Fruit fly (Drosophila melanogaster) whole organism, embryonic: ENCODE results near the gene CG6178.

ENCODE experiments used
- ATbp ChIP-seq: fragments of 200-800 bp; sonication (Bioruptor generic); optimal IDR thresholded peaks from 2 replicates; lab custom pipeline; 2017; ENCODE audit warnings: missing biosample characterization, mild to moderate bottlenecking, missing genetic modification characterization, missing genetic modification reagents
- Antp ChIP-seq: fragments of 200-800 bp; sonication (Bioruptor generic); optimal IDR thresholded peaks from 3 replicates; lab custom pipeline; 2016; ENCODE audit warnings: missing biosample characterization, missing genetic modification characterization
- Blimp-1 ChIP-seq: fragments of 200-800 bp; sonication (Bioruptor generic); optimal IDR thresholded peaks from 3 replicates; lab custom pipeline; 2018; ENCODE audit warnings: missing biosample characterization, missing genetic modification characterization, mild to moderate bottlenecking, moderate library complexity, missing genetic modification reagents
- C15 ChIP-seq: fragments of 200-800 bp; sonication (Bioruptor generic); IDR thresholded peaks from 3 replicates; pipeline ENCODE4 v1.3.6; 2022; ENCODE audit warnings: missing biosample characterization, missing genetic modification characterization
- CG10462 ChIP-seq: fragments of 200-800 bp; sonication (Bioruptor generic); optimal IDR thresholded peaks from 2 replicates; lab custom pipeline; 2016; ENCODE audit warnings: missing biosample characterization, missing genetic modification characterization
- CG10565 ChIP-seq: fragments of 200-800 bp; sonication (Bioruptor generic); optimal IDR thresholded peaks from 3 replicates; lab custom pipeline; 2016; ENCODE audit warnings: missing biosample characterization, mild to moderate bottlenecking, missing genetic modification characterization
- CG12236 ChIP-seq: fragments of 200-800 bp; sonication (Bioruptor generic); optimal IDR thresholded peaks from 2 replicates; lab custom pipeline; 2016; ENCODE audit warnings: missing biosample characterization, missing genetic modification characterization
- CG14710 ChIP-seq: fragments of 200-800 bp; sonication (Bioruptor generic); optimal IDR thresholded peaks from 3 replicates; lab custom pipeline; 2019; ENCODE audit warnings: missing biosample characterization, mild to moderate bottlenecking, missing genetic modification characterization, moderate library complexity
- CG1603 ChIP-seq: fragments of 200-800 bp; sonication (Bioruptor generic); optimal IDR thresholded peaks from 2 replicates; lab custom pipeline; 2019; ENCODE audit warnings: missing biosample characterization, mild to moderate bottlenecking, missing genetic modification characterization, moderate library complexity
- CG6272 ChIP-seq: fragments of 200-800 bp; sonication (Bioruptor generic); IDR thresholded peaks from 2 replicates; pipeline ENCODE4 v1.3.6; 2022; ENCODE audit warnings: missing biosample characterization, missing genetic modification characterization
- CG6765 ChIP-seq: fragments of 200-800 bp; sonication (Bioruptor generic); optimal IDR thresholded peaks from 3 replicates; lab custom pipeline; 2017; ENCODE audit warnings: missing biosample characterization, mild to moderate bottlenecking, missing genetic modification characterization
- CG8290 ChIP-seq, 3 experiments: fragments of 200-800 bp; sonication (Bioruptor generic); optimal IDR thresholded peaks; 2 replicates each; lab custom pipeline; 2016 to 2019; ENCODE audit warnings: missing biosample characterization in 3 of 3, missing genetic modification characterization in 3 of 3, mild to moderate bottlenecking in 2 of 3, moderate library complexity in 1 of 3
- CG8388 ChIP-seq: fragments of 200-800 bp; sonication (Bioruptor generic); optimal IDR thresholded peaks from 2 replicates; lab custom pipeline; 2019; ENCODE audit warnings: missing biosample characterization, mild to moderate bottlenecking, missing genetic modification characterization, moderate library complexity
- CG9215 ChIP-seq: fragments of 200-800 bp; sonication (Bioruptor generic); IDR thresholded peaks from 2 replicates; pipeline ENCODE4 v1.3.6; 2022; ENCODE audit warnings: missing biosample characterization, missing genetic modification characterization
- CHES-1-like ChIP-seq: fragments of 200-800 bp; sonication (Bioruptor generic); optimal IDR thresholded peaks from 2 replicates; lab custom pipeline; 2016; ENCODE audit warnings: missing biosample characterization, missing genetic modification characterization
- Chrac-16 ChIP-seq: fragments of 200-800 bp; sonication (Bioruptor generic); optimal IDR thresholded peaks from 3 replicates; lab custom pipeline; 2016; ENCODE audit warnings: missing biosample characterization, missing genetic modification characterization
- CrebB ChIP-seq: fragments of 200-800 bp; sonication (Bioruptor generic); optimal IDR thresholded peaks from 3 replicates; lab custom pipeline; 2018; ENCODE audit warnings: missing biosample characterization, mild to moderate bottlenecking, missing genetic modification characterization
- D19A ChIP-seq: fragments of 200-800 bp; optimal IDR thresholded peaks from 3 replicates; lab custom pipeline; 2019; ENCODE audit warnings: missing biosample characterization, mild to moderate bottlenecking, missing genetic modification characterization, moderate library complexity
- Dbx ChIP-seq: fragments of 200-800 bp; sonication (Bioruptor generic); IDR thresholded peaks from 3 replicates; pipeline ENCODE4 v1.3.6; 2022; ENCODE audit warnings: missing biosample characterization, missing genetic modification characterization
- Dll ChIP-seq: fragments of 200-800 bp; sonication (Bioruptor generic); IDR thresholded peaks from 4 replicates; pipeline ENCODE4 v1.3.6; 2022; ENCODE audit warnings: missing biosample characterization, missing genetic modification characterization; ENCODE audit not compliant: partially characterized antibody
- HHEX ChIP-seq: fragments of 200-800 bp; sonication (Bioruptor generic); optimal IDR thresholded peaks from 3 replicates; lab custom pipeline; 2017; ENCODE audit warnings: missing biosample characterization, mild to moderate bottlenecking, missing genetic modification characterization, missing genetic modification reagents
- HmgZ ChIP-seq: fragments of 200-800 bp; sonication (Bioruptor generic); optimal IDR thresholded peaks from 2 replicates; lab custom pipeline; 2018; ENCODE audit warnings: missing biosample characterization, mild to moderate bottlenecking, missing genetic modification characterization
- Hr78 ChIP-seq, 2 experiments: fragments of 200-800 bp in 1 of 2; fragments of >200 bp in 1 of 2; sonication (Bioruptor generic) in 1 of 2; optimal IDR thresholded peaks; 2 replicates each; lab custom pipeline; 2017 to 2019; ENCODE audit warnings: missing biosample characterization in 2 of 2, missing genetic modification characterization in 2 of 2, mild to moderate bottlenecking in 1 of 2, moderate library complexity in 1 of 2
- Kr ChIP-seq: fragments of 200-800 bp; sonication (Bioruptor generic); optimal IDR thresholded peaks from 2 replicates; lab custom pipeline; 2017; ENCODE audit warnings: missing biosample characterization, mild to moderate bottlenecking, missing genetic modification characterization
- MESR4 ChIP-seq: fragments of 200-800 bp; sonication (Bioruptor generic); optimal IDR thresholded peaks from 2 replicates; lab custom pipeline; 2018; ENCODE audit warnings: missing biosample characterization, mild to moderate bottlenecking, missing genetic modification characterization, moderate library complexity
- MTF-1 ChIP-seq: fragments of 200-800 bp; sonication (Bioruptor generic); optimal IDR thresholded peaks from 2 replicates; lab custom pipeline; 2018; ENCODE audit warnings: missing biosample characterization, mild to moderate bottlenecking, missing genetic modification characterization, borderline replicate concordance
- Myb ChIP-seq: fragments of 200-800 bp; sonication (Bioruptor generic); optimal IDR thresholded peaks from 2 replicates; lab custom pipeline; 2016; ENCODE audit warnings: missing biosample characterization, missing genetic modification characterization
- NC2β ChIP-seq: fragments of 200-800 bp; sonication (Bioruptor generic); optimal IDR thresholded peaks from 2 replicates; lab custom pipeline; 2016; ENCODE audit warnings: missing biosample characterization, missing genetic modification characterization
- NFAT ChIP-seq: fragments of 200-800 bp; sonication (Bioruptor generic); IDR thresholded peaks from 2 replicates; pipeline ENCODE4 v1.3.6; 2022; ENCODE audit warnings: missing biosample characterization, missing genetic modification characterization
- Nf-YB ChIP-seq: fragments of 200-800 bp; sonication (Bioruptor generic); optimal IDR thresholded peaks from 3 replicates; lab custom pipeline; 2019; ENCODE audit warnings: missing biosample characterization, mild to moderate bottlenecking, missing genetic modification characterization, moderate library complexity
- Sry-δ ChIP-seq: fragments of 200-800 bp; sonication (Bioruptor generic); optimal IDR thresholded peaks from 2 replicates; lab custom pipeline; 2016; ENCODE audit warnings: missing biosample characterization, missing genetic modification characterization
- ash1 ChIP-seq: fragments of 200-800 bp; sonication (Bioruptor generic); optimal IDR thresholded peaks from 2 replicates; lab custom pipeline; 2018; ENCODE audit warnings: missing biosample characterization, mild to moderate bottlenecking, missing genetic modification characterization
- cad ChIP-seq: fragments of >200 bp; optimal IDR thresholded peaks from 2 replicates; lab custom pipeline; 2017; ENCODE audit warnings: missing biosample characterization, missing genetic modification characterization
- crp ChIP-seq, 2 experiments: fragments of 200-800 bp; sonication (Bioruptor generic); optimal IDR thresholded peaks; 2 replicates in 1 of 2; 3 replicates in 1 of 2; lab custom pipeline; 2017; ENCODE audit warnings: missing biosample characterization in 2 of 2, missing genetic modification characterization in 2 of 2, mild to moderate bottlenecking in 1 of 2, moderate library complexity in 1 of 2
- cwo ChIP-seq: fragments of 200-800 bp; sonication (Bioruptor generic); optimal IDR thresholded peaks from 3 replicates; lab custom pipeline; 2017; ENCODE audit warnings: missing biosample characterization, missing genetic modification characterization, mild to moderate bottlenecking, moderate library complexity, missing genetic modification reagents
- danr ChIP-seq: fragments of 200-800 bp; sonication (Bioruptor generic); IDR thresholded peaks from 2 replicates; pipeline ENCODE4 v1.3.6; 2022; ENCODE audit warnings: missing biosample characterization, missing genetic modification characterization
- dmrt11E ChIP-seq: fragments of 200-800 bp; sonication (Bioruptor generic); optimal IDR thresholded peaks from 3 replicates; lab custom pipeline; 2018; ENCODE audit warnings: missing biosample characterization, mild to moderate bottlenecking, missing genetic modification characterization, moderate library complexity
- fu2 ChIP-seq: fragments of 200-800 bp; sonication (Bioruptor generic); optimal IDR thresholded peaks from 2 replicates; lab custom pipeline; 2016; ENCODE audit warnings: missing biosample characterization, missing genetic modification characterization
- gcm ChIP-seq: fragments of 200-800 bp; sonication (Bioruptor generic); optimal IDR thresholded peaks from 2 replicates; lab custom pipeline; 2019; ENCODE audit warnings: missing biosample characterization, mild to moderate bottlenecking, missing genetic modification characterization, moderate library complexity
- hb ChIP-seq: fragments of 200-800 bp; sonication (Bioruptor generic); IDR thresholded peaks from 3 replicates; pipeline ENCODE4 v1.3.6; 2022; ENCODE audit warnings: missing biosample characterization, missing genetic modification characterization; ENCODE audit not compliant: partially characterized antibody
- inv ChIP-seq: fragments of 200-800 bp; sonication (Bioruptor generic); IDR thresholded peaks from 2 replicates; pipeline ENCODE4 v1.3.6; 2022; ENCODE audit warnings: missing biosample characterization, missing genetic modification characterization; ENCODE audit not compliant: partially characterized antibody
- kni ChIP-seq: fragments of 200-800 bp; sonication (Bioruptor generic); optimal IDR thresholded peaks from 3 replicates; lab custom pipeline; 2017; ENCODE audit warnings: mild to moderate bottlenecking, missing biosample characterization, missing genetic modification reagents, missing genetic modification characterization
- lmd ChIP-seq: fragments of 200-800 bp; sonication (Bioruptor generic); IDR thresholded peaks from 2 replicates; pipeline ENCODE4 v1.3.6; 2022; ENCODE audit warnings: missing biosample characterization, missing genetic modification characterization
- pan ChIP-seq, 4 experiments: fragments of >200 bp in 3 of 4; fragments of 200-800 bp in 1 of 4; sonication (Bioruptor generic) in 1 of 4; optimal IDR thresholded peaks in 3 of 4; IDR thresholded peaks in 1 of 4; 2 replicates each; pipeline versions ENCODE4 v1.3.6 to Lab custom; 2017 to 2022; ENCODE audit warnings: missing biosample characterization in 2 of 4, missing genetic modification characterization in 2 of 4, mixed read lengths in 1 of 4
- pho ChIP-seq: fragments of 200-800 bp; sonication (Bioruptor generic); optimal IDR thresholded peaks from 2 replicates; lab custom pipeline; 2016; ENCODE audit warnings: missing biosample characterization, missing genetic modification characterization
- run ChIP-seq: fragments of 200-800 bp; sonication (Bioruptor generic); optimal IDR thresholded peaks from 3 replicates; lab custom pipeline; 2018; ENCODE audit warnings: missing biosample characterization, mild to moderate bottlenecking, missing genetic modification characterization
- schlank ChIP-seq: fragments of 200-800 bp; sonication (Bioruptor generic); optimal IDR thresholded peaks from 2 replicates; lab custom pipeline; 2018; ENCODE audit warnings: missing biosample characterization, mild to moderate bottlenecking, missing genetic modification characterization
- stc ChIP-seq: fragments of 200-800 bp; sonication (Bioruptor generic); IDR thresholded peaks from 2 replicates; pipeline ENCODE4 v1.3.6; 2022; ENCODE audit warnings: missing biosample characterization, missing genetic modification characterization
- unpg ChIP-seq: fragments of 200-800 bp; sonication (Bioruptor generic); optimal IDR thresholded peaks from 3 replicates; lab custom pipeline; 2018; ENCODE audit warnings: missing biosample characterization, mild to moderate bottlenecking, missing genetic modification characterization, moderate library complexity

CG6178 gene

dm6 chr3R:24134580-24134979, 17.6 kb upstream of the CG6178 start, which contains the start of gene Sec10 (continued):
- TF ChIP-seq CG8388 (GFP tag; lab: Kevin White, UChicago) (no peak), unpg (GFP tag; lab: Kevin White, UChicago) (no peak), Nf-YB (GFP tag; lab: Kevin White, UChicago) (peak; percentile 6), Blimp-1 (GFP tag; lab: Kevin White, UChicago) (no peak), CG12236 (GFP tag; lab: Kevin White, UChicago) (no peak), gcm (GFP tag; lab: Kevin White, UChicago) (no peak), Chrac-16 (no peak), inv (GFP tag; lab: Robert Waterston, UW) (no peak), dmrt11E (no peak), D19A (tag; lab: Kevin White, UChicago) (no peak), CG9215 (GFP tag; lab: Robert Waterston, UW) (peak; percentile 94), CG6272 (no peak), lmd (no peak), CG10565 (no peak), Dbx (GFP tag; lab: Robert Waterston, UW) (no peak), cwo (GFP tag; lab: Kevin White, UChicago) (no peak), CG1603 (no peak), CG8290 (GFP tag; optimal IDR thresholded peaks at IDR 0.05; lab: Kevin White, UChicago) (no peak), CG8290 (tag; optimal IDR thresholded peaks at IDR 0.05; lab: Kevin White, UChicago) (no peak), Sry-δ (GFP tag; lab: Kevin White, UChicago) (peak; percentile 14), CG14710 (tag; lab: Kevin White, UChicago) (peak; percentile 34), CG10462 (GFP tag; lab: Kevin White, UChicago) (no peak), MTF-1 (GFP tag; lab: Kevin White, UChicago) (peak; percentile 9), MESR4 (GFP tag; lab: Kevin White, UChicago) (peak; percentile 55), Antp (GFP tag; lab: Kevin White, UChicago) (no peak), Hr78 (GFP tag; optimal IDR thresholded peaks at IDR 0.05; lab: Kevin White, UChicago) (no peak), CHES-1-like (GFP tag; lab: Kevin White, UChicago) (peak; percentile 22), Myb (GFP tag; lab: Kevin White, UChicago) (peak; percentile 23), crp (GFP tag; optimal IDR thresholded peaks at IDR 0.05; lab: Kevin White, UChicago) (peak; percentile 90 to 97), NFAT (GFP tag; lab: Robert Waterston, UW) (no peak), HmgZ (tag; lab: Kevin White, UChicago) (peak; percentile 43), NC2β (GFP tag; lab: Kevin White, UChicago) (no peak), schlank (tag; lab: Kevin White, UChicago) (no peak), Kr (GFP tag; lab: Kevin White, UChicago) (no peak), danr (GFP tag; lab: Robert Waterston, UW) (no peak), fu2 (no peak), CrebB (tag; lab: Kevin White, UChicago) (no peak), Dll (GFP tag; lab: Robert Waterston, UW) (no peak), stc (GFP tag; lab: Robert Waterston, UW) (no peak), pan (optimal IDR thresholded peaks at IDR 0.05; lab: Kevin White, UChicago) (no peak), pan (GFP tag; optimal IDR thresholded peaks at IDR 0.05 in 1 of 2, IDR thresholded peaks at IDR 0.05 in 1 of 2) (no peak), CG6765 (GFP tag; lab: Kevin White, UChicago) (no peak), C15 (GFP tag; lab: Robert Waterston, UW) (no peak), HHEX (GFP tag; lab: Kevin White, UChicago) (no peak), run (tag; lab: Kevin White, UChicago) (no peak), cad (GFP tag; lab: Kevin White, UChicago) (no peak), ATbp (GFP tag; lab: Kevin White, UChicago) (no peak), kni (GFP tag; lab: Kevin White, UChicago) (no peak), hb (GFP tag; lab: Robert Waterston, UW) (no peak), pho (GFP tag; lab: Kevin White, UChicago) (no peak), ash1 (GFP tag; lab: Kevin White, UChicago) (no peak)
